Worm (Caenorhabditis elegans) whole organism, L3 larva: Measurements from ENCODE around the gene mdt-19.
"Not testable (repeated sequence)": the region's sequence is repeated elsewhere in the genome, so short reads cannot be mapped to it uniquely, and the experiment has no call there.

Source experiments
- R02D3.7 ChIP-seq: fragments of 150-350 bp; optimal IDR thresholded peaks from 2 replicates; lab custom pipeline; 2014; ENCODE audit warnings: missing biosample characterization, missing genetic modification characterization
- ama-1 ChIP-seq: fragments of 150-350 bp; optimal IDR thresholded peaks from 2 replicates; lab custom pipeline; 2018
- ceh-9 ChIP-seq: sonication (generic microtip); optimal IDR thresholded peaks from 2 replicates; lab custom pipeline; 2018; ENCODE audit warnings: missing biosample characterization, missing genetic modification characterization
- elt-1 ChIP-seq: fragments of 150-350 bp; optimal IDR thresholded peaks from 2 replicates; lab custom pipeline; 2014; ENCODE audit warnings: missing biosample characterization, missing genetic modification characterization
- fos-1 ChIP-seq: fragments of 150-350 bp; optimal IDR thresholded peaks from 2 replicates; lab custom pipeline; 2014; ENCODE audit warnings: missing biosample characterization, missing genetic modification characterization
- nhr-25 ChIP-seq: sonication (generic microtip); optimal IDR thresholded peaks from 2 replicates; lab custom pipeline; 2017; ENCODE audit warnings: missing biosample characterization, missing genetic modification characterization
- nhr-76 ChIP-seq: fragments of 150-350 bp; sonication (generic microtip); optimal IDR thresholded peaks from 5 replicates; lab custom pipeline; 2014; ENCODE audit warnings: missing biosample characterization, missing genetic modification characterization
- sea-2 ChIP-seq: fragments of 150-350 bp; sonication (generic microtip); optimal IDR thresholded peaks from 4 replicates; lab custom pipeline; 2014; ENCODE audit warnings: missing biosample characterization, missing genetic modification reagents, missing genetic modification characterization
- skn-1 ChIP-seq: fragments of 150-350 bp; optimal IDR thresholded peaks from 2 replicates; lab custom pipeline; 2014; ENCODE audit warnings: missing biosample characterization, missing genetic modification characterization
- unc-62 ChIP-seq: fragments of 150-350 bp; sonication (generic microtip); optimal IDR thresholded peaks from 4 replicates; lab custom pipeline; 2014; ENCODE audit warnings: missing biosample characterization, missing genetic modification reagents, missing genetic modification characterization
- zag-1 ChIP-seq: fragments of 150-350 bp; optimal IDR thresholded peaks from 2 replicates; lab custom pipeline; 2014; ENCODE audit warnings: missing biosample characterization, missing genetic modification characterization
- ztf-11 ChIP-seq: fragments of 150-350 bp; optimal IDR thresholded peaks from 2 replicates; lab custom pipeline; 2014; ENCODE audit warnings: missing biosample characterization, missing genetic modification characterization

DNA sequence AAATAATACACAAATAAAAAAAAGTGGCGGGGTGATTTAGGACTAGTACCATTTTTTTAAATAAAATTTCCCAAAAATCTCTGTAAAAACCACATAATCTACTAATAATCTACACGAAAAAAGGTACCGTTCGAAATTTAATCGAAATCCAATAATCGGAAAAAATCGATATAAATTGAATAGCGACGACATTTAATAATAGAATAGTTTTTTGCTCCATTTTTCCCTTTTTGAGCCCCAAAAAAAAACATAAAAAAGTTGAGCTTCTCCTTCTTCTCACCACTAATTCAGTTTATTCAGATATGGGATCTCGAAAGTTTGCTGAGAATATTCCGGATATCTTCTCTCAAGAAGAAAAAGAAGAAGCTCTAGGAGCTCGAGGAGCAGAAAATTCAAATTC, 9.9 kb downstream of the mdt-19 start, which contains the start of gene Y71H2B.5:
- not testable (repeated sequence) for TF ChIP-seq R02D3.7; ztf-11 (tag; lab: Kevin White, UChicago); zag-1 (tag; lab: Kevin White, UChicago); nhr-25 (tag; lab: Kevin White, UChicago); ama-1; skn-1 (tag; lab: Kevin White, UChicago); elt-1 (tag; lab: Kevin White, UChicago); nhr-76 (tag; lab: Kevin White, UChicago); ceh-9 (tag; lab: Kevin White, UChicago); sea-2 (GFP tag; lab: Kevin White, UChicago); fos-1 (tag; lab: Kevin White, UChicago); unc-62 (GFP tag; lab: Kevin White, UChicago)
